Fruit fly (Drosophila melanogaster): Measurements from ENCODE around the gene CG43740.

The CG43740 gene

dm6 chrX:10396832-10397231 lies 63.4 kb downstream of the CG43740 start:
- TF ChIP-seq EcR (GFP tag; optimal IDR thresholded peaks at IDR 0.05): no peak
- no peak for TF ChIP-seq CG8478 (optimal IDR thresholded peaks at IDR 0.05)
- TF ChIP-seq usp (GFP tag; optimal IDR thresholded peaks at IDR 0.05): no peak
- no peak for TF ChIP-seq pan (optimal IDR thresholded peaks at IDR 0.05)
- TF ChIP-seq psq (optimal IDR thresholded peaks at IDR 0.05): no peak
- no peak for TF ChIP-seq Dll (optimal IDR thresholded peaks at IDR 0.05)

Measured in whole organism.